Worm (Caenorhabditis elegans) whole organism, mixed stage, embryonic: ENCODE measurements around the gene C03C10.5.

Source experiments
- M03D4.4 ChIP-seq: sonication (generic microtip); optimal IDR thresholded peaks from 2 replicates; lab custom pipeline; 2017; ENCODE audit warnings: mild to moderate bottlenecking, missing genetic modification characterization, missing compliant biosample characterization
- bed-3 ChIP-seq: fragments of 200-800 bp; sonication (Bioruptor generic); optimal IDR thresholded peaks from 3 replicates; lab custom pipeline; 2018; ENCODE audit warnings: mild to moderate bottlenecking, missing genetic modification characterization, moderate library complexity, missing compliant biosample characterization
- blmp-1 ChIP-seq: fragments of 150-350 bp; optimal IDR thresholded peaks from 2 replicates; lab custom pipeline; 2014; ENCODE audit warnings: missing biosample characterization, missing genetic modification characterization
- ceh-43 ChIP-seq: fragments of 200-800 bp; sonication (Bioruptor generic); optimal IDR thresholded peaks from 2 replicates; lab custom pipeline; 2018; ENCODE audit warnings: mild to moderate bottlenecking, missing genetic modification characterization, moderate library complexity, missing compliant biosample characterization
- ceh-83 ChIP-seq: fragments of 200-800 bp; sonication (Bioruptor generic); optimal IDR thresholded peaks from 2 replicates; lab custom pipeline; 2018; ENCODE audit warnings: mild to moderate bottlenecking, missing genetic modification characterization, missing compliant biosample characterization
- ces-1 ChIP-seq: fragments of 150-350 bp; optimal IDR thresholded peaks from 2 replicates; lab custom pipeline; 2014; ENCODE audit warnings: missing biosample characterization, missing genetic modification reagents, missing genetic modification characterization
- elt-1 ChIP-seq: sonication (generic microtip); optimal IDR thresholded peaks from 2 replicates; lab custom pipeline; 2017; ENCODE audit warnings: missing genetic modification characterization, mild to moderate bottlenecking, missing compliant biosample characterization, antibody characterized with exemption, moderate library complexity, borderline replicate concordance; ENCODE audit not compliant: insufficient read depth
- elt-3 ChIP-seq: fragments of 150-350 bp; optimal IDR thresholded peaks from 2 replicates; lab custom pipeline; 2014; ENCODE audit warnings: missing biosample characterization, missing genetic modification characterization
- flh-1 ChIP-seq: fragments of 200-800 bp; sonication (Bioruptor generic); optimal IDR thresholded peaks from 2 replicates; lab custom pipeline; 2018; ENCODE audit warnings: mild to moderate bottlenecking, missing genetic modification characterization, moderate library complexity, missing compliant biosample characterization
- ham-2 ChIP-seq: fragments of 200-800 bp; sonication (Bioruptor generic); optimal IDR thresholded peaks from 2 replicates; lab custom pipeline; 2018; ENCODE audit warnings: mild to moderate bottlenecking, missing genetic modification characterization, missing compliant biosample characterization
- hlh-1 ChIP-seq: fragments of 150-350 bp; optimal IDR thresholded peaks from 2 replicates; lab custom pipeline; 2014; ENCODE audit warnings: missing biosample characterization, missing genetic modification reagents, missing genetic modification characterization
- lin-13 ChIP-seq: fragments of 150-350 bp; optimal IDR thresholded peaks from 2 replicates; lab custom pipeline; 2014; ENCODE audit warnings: missing biosample characterization, missing genetic modification characterization
- lin-32 ChIP-seq: fragments of 200-800 bp; sonication (Bioruptor generic); optimal IDR thresholded peaks from 2 replicates; lab custom pipeline; 2018; ENCODE audit warnings: mild to moderate bottlenecking, missing genetic modification characterization, missing compliant biosample characterization
- lsy-2 ChIP-seq: fragments of 150-350 bp; optimal IDR thresholded peaks from 2 replicates; lab custom pipeline; 2014; ENCODE audit warnings: missing biosample characterization, missing genetic modification characterization
- mab-5 ChIP-seq: fragments of 150-350 bp; optimal IDR thresholded peaks from 2 replicates; lab custom pipeline; 2014; ENCODE audit warnings: missing biosample characterization, missing genetic modification characterization
- mep-1 ChIP-seq: fragments of 150-350 bp; optimal IDR thresholded peaks from 2 replicates; lab custom pipeline; 2017; ENCODE audit warnings: missing biosample characterization, missing genetic modification reagents, missing genetic modification characterization, inconsistent platforms
- mls-2 ChIP-seq: sonication (generic microtip); optimal IDR thresholded peaks from 2 replicates; lab custom pipeline; 2016; ENCODE audit warnings: mild to moderate bottlenecking, missing genetic modification characterization, moderate library complexity, missing compliant biosample characterization
- nhr-12 ChIP-seq: fragments of 150-350 bp; optimal IDR thresholded peaks from 2 replicates; lab custom pipeline; 2014; ENCODE audit warnings: missing biosample characterization, missing genetic modification characterization
- nhr-2 ChIP-seq: fragments of 150-350 bp; optimal IDR thresholded peaks from 2 replicates; lab custom pipeline; 2014; ENCODE audit warnings: missing biosample characterization, missing genetic modification characterization
- nhr-237 ChIP-seq: fragments of 150-350 bp; optimal IDR thresholded peaks from 2 replicates; lab custom pipeline; 2014; ENCODE audit warnings: missing biosample characterization, missing genetic modification characterization
- nhr-76 ChIP-seq: sonication (generic microtip); optimal IDR thresholded peaks from 2 replicates; lab custom pipeline; 2017; ENCODE audit warnings: missing biosample characterization, missing genetic modification characterization
- snpc-4 ChIP-seq: fragments of 150-350 bp; optimal IDR thresholded peaks from 2 replicates; lab custom pipeline; 2014; ENCODE audit warnings: missing biosample characterization, missing genetic modification characterization
- unc-120 ChIP-seq: sonication (generic microtip); optimal IDR thresholded peaks from 2 replicates; lab custom pipeline; 2017; ENCODE audit warnings: missing genetic modification characterization, missing compliant biosample characterization; ENCODE audit not compliant: poor library complexity, severe bottlenecking
- unc-62 ChIP-seq: fragments of 150-350 bp; optimal IDR thresholded peaks from 2 replicates; lab custom pipeline; 2014; ENCODE audit warnings: missing biosample characterization, missing genetic modification reagents, missing genetic modification characterization
- zip-8 ChIP-seq: fragments of 150-350 bp; optimal IDR thresholded peaks from 2 replicates; lab custom pipeline; 2014; ENCODE audit warnings: missing biosample characterization, missing genetic modification characterization
- ztf-11 ChIP-seq: fragments of 150-350 bp; optimal IDR thresholded peaks from 2 replicates; lab custom pipeline; 2014; ENCODE audit warnings: missing biosample characterization, missing genetic modification characterization

The C03C10.5 gene

ce11 chrIII:4119736-4120135, 27.8 kb upstream of the C03C10.5 start:
- TF ChIP-seq lsy-2: no peak
- no peak for TF ChIP-seq mep-1
- TF ChIP-seq blmp-1 (tag; lab: Kevin White, UChicago): no peak
- TF ChIP-seq ces-1 (GFP tag; lab: Kevin White, UChicago): peak; percentile 82

ce11 chrIII:4115085-4115484, 23.2 kb upstream of the C03C10.5 start, which contains the start of gene unc-103:
TSS of gene unc-103 (plus strand) at chrIII:4115385.
- TF ChIP-seq ces-1 (GFP tag; lab: Kevin White, UChicago): no peak
- TF ChIP-seq nhr-237 (tag; lab: Kevin White, UChicago): no peak
- TF ChIP-seq flh-1 (GFP tag; lab: Kevin White, UChicago): no peak
- TF ChIP-seq M03D4.4: no peak
- TF ChIP-seq nhr-12 (tag; lab: Kevin White, UChicago): no peak
- no peak for TF ChIP-seq nhr-76 (tag; lab: Kevin White, UChicago)
- TF ChIP-seq ceh-83: no peak

- no peak for TF ChIP-seq M03D4.4
- no peak for TF ChIP-seq nhr-2 (tag; lab: Kevin White, UChicago)
- TF ChIP-seq unc-120 (tag; lab: Kevin White, UChicago): peak; percentile 62
- TF ChIP-seq unc-62 (GFP tag; lab: Kevin White, UChicago): peak; percentile 67
- TF ChIP-seq flh-1 (GFP tag; lab: Kevin White, UChicago): no peak
- TF ChIP-seq lin-32 (GFP tag; lab: Kevin White, UChicago): no peak
- TF ChIP-seq mep-1: no peak
- no peak for TF ChIP-seq nhr-12 (tag; lab: Kevin White, UChicago)
- TF ChIP-seq hlh-1: peak; percentile 96
These were observed 21.7 kb upstream of the C03C10.5 start for ce11 chrIII:4113594-4113993.

ce11 chrIII:4107929-4108520, 16.1 kb upstream of the C03C10.5 start:
- TF ChIP-seq ceh-83 (no peak), ztf-11 (tag; lab: Kevin White, UChicago) (no peak), elt-3 (no peak), M03D4.4 (no peak), nhr-2 (tag; lab: Kevin White, UChicago) (no peak), unc-62 (GFP tag; lab: Kevin White, UChicago) (no peak), lsy-2 (no peak), lin-13 (no peak), nhr-12 (tag; lab: Kevin White, UChicago) (no peak), snpc-4 (tag; lab: Kevin White, UChicago) (no peak), nhr-76 (tag; lab: Kevin White, UChicago) (no peak), mab-5 (no peak), lin-32 (GFP tag; lab: Kevin White, UChicago) (no peak), ceh-43 (GFP tag; lab: Kevin White, UChicago) (no peak), nhr-237 (tag; lab: Kevin White, UChicago) (no peak), zip-8 (tag; lab: Kevin White, UChicago) (no peak)

ce11 chrIII:4107227-4107626, 15.3 kb upstream of the C03C10.5 start:
- TF ChIP-seq M03D4.4: no peak
- TF ChIP-seq ces-1 (GFP tag; lab: Kevin White, UChicago): peak; percentile 72

- TF ChIP-seq elt-1 (tag; lab: Kevin White, UChicago) (no peak), bed-3 (GFP tag; lab: Kevin White, UChicago) (no peak), zip-8 (tag; lab: Kevin White, UChicago) (no peak), ham-2 (no peak), ces-1 (GFP tag; lab: Kevin White, UChicago) (no peak), lsy-2 (no peak), mls-2 (tag; lab: Kevin White, UChicago) (no peak), ceh-43 (GFP tag; lab: Kevin White, UChicago) (no peak)
These were observed 14.7 kb upstream of the C03C10.5 start for ce11 chrIII:4106611-4107010.

- TF ChIP-seq ztf-11 (tag; lab: Kevin White, UChicago): no peak
- peak; percentile 95 for TF ChIP-seq ces-1 (GFP tag; lab: Kevin White, UChicago)
These were observed 11.3 kb upstream of the C03C10.5 start for ce11 chrIII:4103171-4103570.
